4 fruit fly cellular contexts compared by ENCODE assay signal in the genomic region with DNA sequence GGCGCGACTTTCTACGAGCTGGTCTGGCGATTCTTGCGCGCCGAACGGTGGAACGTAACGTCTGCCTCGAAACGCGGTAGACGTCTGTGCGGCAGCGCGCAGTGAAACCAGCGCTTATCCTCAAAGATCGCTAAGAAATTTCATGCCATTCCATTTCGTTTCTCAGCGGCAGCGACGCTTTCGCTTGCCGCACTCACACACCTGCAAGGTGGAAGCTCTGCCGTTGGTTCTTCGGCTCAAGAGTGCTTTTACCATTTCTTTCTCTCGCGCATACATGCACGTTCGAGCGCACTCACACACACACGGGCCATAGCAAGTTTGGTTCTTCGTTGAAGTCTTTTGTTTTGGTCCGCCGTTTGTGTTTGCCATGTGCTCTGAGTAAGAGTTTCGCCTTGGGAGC.
A peak's percentile ranks its signal among the peaks of the same experiment; 100 is the strongest.
TF ChIP-seq lines count a peak whose summit lies in the region.

Gene CG6118 (minus strand): TSS at position 63 of the 400 bp plus-strand sequence.

- no peak for TF ChIP-seq CTCF in whole organism, embryonic (GFP tag; optimal IDR thresholded peaks at IDR 0.05; lab: Kevin White, UChicago)

TF ChIP-seq in whole organism, embryonic, 481 proteins besides CTCF, POLR2A, EP300 and RAD21 (continues in another document):
- TF ChIP-seq Oaz (GFP tag; IDR thresholded peaks at IDR 0.05; lab: Robert Waterston, UW) (no peak), CG11247 (GFP tag; IDR thresholded peaks at IDR 0.05; lab: Robert Waterston, UW) (0 out of 2 replicates have a peak, but pooled peaks have one; percentile 25), B-H2 (GFP tag; optimal IDR thresholded peaks at IDR 0.05; lab: Kevin White, UChicago) (no peak), lilli (GFP tag; optimal IDR thresholded peaks at IDR 0.05; lab: Kevin White, UChicago) (no peak), CG10209 (GFP tag; optimal IDR thresholded peaks at IDR 0.05; lab: Kevin White, UChicago) (no peak), gsb-n (tag; optimal IDR thresholded peaks at IDR 0.05; lab: Kevin White, UChicago) (no peak), ewg (GFP tag; optimal IDR thresholded peaks at IDR 0.05; lab: Kevin White, UChicago) (no peak), ato (GFP tag; IDR thresholded peaks at IDR 0.05; lab: Robert Waterston, UW; ENCODE audit: partially characterized antibody) (no peak), cg (GFP tag; optimal IDR thresholded peaks at IDR 0.05; lab: Kevin White, UChicago) (peak; percentile 60), Chrac-16 (GFP tag; optimal IDR thresholded peaks at IDR 0.05; lab: Kevin White, UChicago) (no peak), oc (tag; optimal IDR thresholded peaks at IDR 0.05; lab: Kevin White, UChicago) (peak; percentile 12), CG15696 (tag; optimal IDR thresholded peaks at IDR 0.05; lab: Kevin White, UChicago) (no peak), Fer2 (tag; optimal IDR thresholded peaks at IDR 0.05; lab: Kevin White, UChicago) (no peak), CG17568 (GFP tag; optimal IDR thresholded peaks at IDR 0.05; lab: Kevin White, UChicago) (no peak), CG4404 (GFP tag; IDR thresholded peaks at IDR 0.05; lab: Robert Waterston, UW) (no peak), CG3281 (GFP tag; optimal IDR thresholded peaks at IDR 0.05; lab: Kevin White, UChicago) (no peak), CG34376 (GFP tag; optimal IDR thresholded peaks at IDR 0.05; lab: Kevin White, UChicago) (no peak), Opbp (GFP tag; IDR thresholded peaks at IDR 0.05; lab: Robert Waterston, UW; ENCODE audit: partially characterized antibody) (no peak), z (GFP tag; IDR thresholded peaks at IDR 0.05; lab: Robert Waterston, UW) (peak; percentile 71; the same call in 1 of the 3 replicates), pita (GFP tag; optimal IDR thresholded peaks at IDR 0.05; lab: Kevin White, UChicago) (no peak), nerfin-1 (tag; optimal IDR thresholded peaks at IDR 0.05; lab: Kevin White, UChicago) (no peak), sens (GFP tag; lab: Kevin White, UChicago) (no peak)

TF ChIP-seq in whole organism, prepupa, 60 proteins besides CTCF, POLR2A, EP300 and RAD21:
- TF ChIP-seq CG6808 (GFP tag; optimal IDR thresholded peaks at IDR 0.05; lab: Kevin White, UChicago) (no peak), Eip75B (GFP tag; optimal IDR thresholded peaks at IDR 0.05; lab: Kevin White, UChicago) (no peak), CG11762 (GFP tag; optimal IDR thresholded peaks at IDR 0.05; lab: Kevin White, UChicago; ENCODE audit: insufficient read depth) (no peak), CG10631 (GFP tag; optimal IDR thresholded peaks at IDR 0.05; lab: Kevin White, UChicago) (no peak), dac (GFP tag; optimal IDR thresholded peaks at IDR 0.05; lab: Kevin White, UChicago) (no peak), CG8632 (GFP tag; optimal IDR thresholded peaks at IDR 0.05; lab: Kevin White, UChicago) (no peak), acj6 (GFP tag; optimal IDR thresholded peaks at IDR 0.05; lab: Kevin White, UChicago) (no peak), CG8319 (GFP tag; optimal IDR thresholded peaks at IDR 0.05; lab: Kevin White, UChicago) (no peak), CG6854 (GFP tag; optimal IDR thresholded peaks at IDR 0.05; lab: Kevin White, UChicago) (peak; percentile 42), Blimp-1 (GFP tag; optimal IDR thresholded peaks at IDR 0.05; lab: Kevin White, UChicago) (peak; percentile 82), CG1621 (tag; optimal IDR thresholded peaks at IDR 0.05; lab: Kevin White, UChicago) (no peak), CG31627 (GFP tag; optimal IDR thresholded peaks at IDR 0.05; lab: Kevin White, UChicago) (no peak), CG3919 (GFP tag; optimal IDR thresholded peaks at IDR 0.05; lab: Kevin White, UChicago) (no peak), Eip78C (GFP tag; lab: Kevin White, UChicago) (no peak), achi (GFP tag; optimal IDR thresholded peaks at IDR 0.05; lab: Kevin White, UChicago) (no peak)
TF ChIP-seq in whole organism, prepupa: peak in this region for 2.

TF ChIP-seq in whole organism, pupa, 21 proteins besides CTCF, POLR2A, EP300 and RAD21:
- TF ChIP-seq fd96Ca (GFP tag; IDR thresholded peaks at IDR 0.05; lab: Robert Waterston, UW) (no peak), EcR (GFP tag; optimal IDR thresholded peaks at IDR 0.05; lab: Kevin White, UChicago) (no peak), CG10348 (GFP tag; IDR thresholded peaks at IDR 0.05; lab: Robert Waterston, UW) (no peak), CG4496 (GFP tag; IDR thresholded peaks at IDR 0.05; lab: Robert Waterston, UW) (0 out of 3 replicates have a peak, but pooled peaks have one; percentile 30), CG8301 (tag; optimal IDR thresholded peaks at IDR 0.05; lab: Kevin White, UChicago) (no peak)
TF ChIP-seq in whole organism, pupa: peak in this region for 1.

TF ChIP-seq in whole organism, wandering third instar larva, 38 proteins besides CTCF, POLR2A, EP300 and RAD21:
- TF ChIP-seq Sp1 (GFP tag; optimal IDR thresholded peaks at IDR 0.05; lab: Kevin White, UChicago) = no peak
- peak; percentile 10 for TF ChIP-seq psq (GFP tag; optimal IDR thresholded peaks at IDR 0.05; lab: Kevin White, UChicago)

Comparison
In these comparisons a context has a peak if more than half of its experiments do, and no peak if none do; other contexts are left out.
1. Of the 7 proteins assayed by ChIP-seq in both whole organism, embryonic and whole organism, prepupa: peak only in whole organism, embryonic: none; only in whole organism, prepupa: CG6854; in both: Blimp-1; in neither: 5.